Fruit fly (Drosophila melanogaster) whole organism, prepupa: Measurements from ENCODE around the gene CG43376.

Experiments
- Blimp-1 ChIP-seq: fragments of 200-800 bp; sonication (Bioruptor generic); optimal IDR thresholded peaks from 3 replicates; lab custom pipeline; 2017; ENCODE audit warnings: missing biosample characterization, missing genetic modification characterization, mild to moderate bottlenecking, moderate library complexity, missing genetic modification reagents
- CG10631 ChIP-seq: fragments of 200-800 bp; sonication (Bioruptor generic); optimal IDR thresholded peaks from 2 replicates; lab custom pipeline; 2016; ENCODE audit warnings: missing biosample characterization, missing genetic modification characterization
- CG11294 ChIP-seq: fragments of 200-800 bp; sonication (Bioruptor generic); IDR thresholded peaks from 2 replicates; pipeline ENCODE4 v1.3.6; 2022; ENCODE audit warnings: missing biosample characterization, missing genetic modification characterization
- CG11902 ChIP-seq: fragments of 200-800 bp; sonication (Bioruptor generic); optimal IDR thresholded peaks from 3 replicates; lab custom pipeline; 2016; ENCODE audit warnings: missing biosample characterization, missing genetic modification characterization
- CG15336 ChIP-seq: fragments of 200-800 bp; sonication (Bioruptor generic); IDR thresholded peaks from 2 replicates; pipeline ENCODE4 v1.3.6; 2022; ENCODE audit warnings: missing biosample characterization, missing genetic modification characterization
- CG1621 ChIP-seq: fragments of 200-800 bp; sonication (Bioruptor generic); optimal IDR thresholded peaks from 3 replicates; lab custom pipeline; 2018; ENCODE audit warnings: missing biosample characterization, mild to moderate bottlenecking, missing genetic modification characterization
- CG16779 ChIP-seq: fragments of 200-800 bp; sonication (Bioruptor generic); optimal IDR thresholded peaks from 3 replicates; lab custom pipeline; 2017; ENCODE audit warnings: missing biosample characterization, mild to moderate bottlenecking, missing genetic modification characterization
- CG3032 ChIP-seq: fragments of 200-800 bp; optimal IDR thresholded peaks from 2 replicates; lab custom pipeline; 2019; ENCODE audit warnings: missing biosample characterization, mild to moderate bottlenecking, missing genetic modification characterization, moderate library complexity
- CG31627 ChIP-seq: fragments of 200-800 bp; sonication (Bioruptor generic); optimal IDR thresholded peaks from 3 replicates; lab custom pipeline; 2016; ENCODE audit warnings: missing biosample characterization, missing genetic modification characterization
- CG32006 ChIP-seq: fragments of 200-800 bp; sonication (Bioruptor generic); optimal IDR thresholded peaks from 3 replicates; lab custom pipeline; 2017; ENCODE audit warnings: missing biosample characterization, mild to moderate bottlenecking, missing genetic modification characterization
- CG34406 ChIP-seq: fragments of 200-800 bp; sonication (Bioruptor generic); optimal IDR thresholded peaks from 3 replicates; lab custom pipeline; 2016; ENCODE audit warnings: missing biosample characterization, missing genetic modification characterization
- CG3919 ChIP-seq: fragments of 200-800 bp; sonication (Bioruptor generic); optimal IDR thresholded peaks from 3 replicates; lab custom pipeline; 2016; ENCODE audit warnings: missing biosample characterization, missing genetic modification characterization
- CG6276 ChIP-seq: fragments of 200-800 bp; sonication (Bioruptor generic); optimal IDR thresholded peaks from 2 replicates; lab custom pipeline; 2017; ENCODE audit warnings: missing biosample characterization, mild to moderate bottlenecking, missing genetic modification characterization
- CG6792 ChIP-seq: fragments of 200-800 bp; sonication (Bioruptor generic); optimal IDR thresholded peaks from 3 replicates; lab custom pipeline; 2016; ENCODE audit warnings: missing biosample characterization, missing genetic modification characterization
- CG6854 ChIP-seq: fragments of 200-800 bp; sonication (Bioruptor generic); optimal IDR thresholded peaks from 2 replicates; lab custom pipeline; 2017; ENCODE audit warnings: missing biosample characterization, mild to moderate bottlenecking, missing genetic modification characterization
- CG7368 ChIP-seq: fragments of 200-800 bp; sonication (Bioruptor generic); optimal IDR thresholded peaks from 3 replicates; lab custom pipeline; 2016; ENCODE audit warnings: missing biosample characterization, missing genetic modification characterization
- CG8119 ChIP-seq: fragments of 200-800 bp; sonication (Bioruptor generic); IDR thresholded peaks from 3 replicates; pipeline ENCODE4 v1.3.6; 2022; ENCODE audit warnings: missing biosample characterization, missing genetic modification characterization
- CG8319 ChIP-seq: fragments of 200-800 bp; sonication (Bioruptor generic); optimal IDR thresholded peaks from 3 replicates; lab custom pipeline; 2016; ENCODE audit warnings: missing biosample characterization, missing genetic modification characterization
- CG8632 ChIP-seq: fragments of 200-800 bp; sonication (Bioruptor generic); optimal IDR thresholded peaks from 3 replicates; lab custom pipeline; 2016; ENCODE audit warnings: missing biosample characterization, missing genetic modification characterization
- CG9139 ChIP-seq: fragments of 200-800 bp; sonication (Bioruptor generic); optimal IDR thresholded peaks from 3 replicates; lab custom pipeline; 2017; ENCODE audit warnings: missing biosample characterization, mild to moderate bottlenecking, missing genetic modification characterization
- Eip75B ChIP-seq: fragments of 200-800 bp; sonication (Bioruptor generic); optimal IDR thresholded peaks from 3 replicates; lab custom pipeline; 2016; ENCODE audit warnings: missing biosample characterization, missing genetic modification characterization
- Eip78C ChIP-seq: fragments of 200-800 bp; sonication (Bioruptor generic); peaks from one replicate; lab custom pipeline; 2016; ENCODE audit warnings: missing biosample characterization, missing genetic modification characterization
- Eip93F ChIP-seq: fragments of 200-800 bp; sonication (Bioruptor generic); optimal IDR thresholded peaks from 2 replicates; lab custom pipeline; 2016; ENCODE audit warnings: missing biosample characterization, mild to moderate bottlenecking, missing genetic modification characterization
- Ets21C ChIP-seq: fragments of 200-800 bp; sonication (Bioruptor generic); optimal IDR thresholded peaks from 3 replicates; lab custom pipeline; 2016; ENCODE audit warnings: missing biosample characterization, missing genetic modification characterization
- Ets96B ChIP-seq: fragments of 200-800 bp; optimal IDR thresholded peaks from 2 replicates; lab custom pipeline; 2019; ENCODE audit warnings: missing biosample characterization, mild to moderate bottlenecking, missing genetic modification characterization, moderate library complexity
- Gug ChIP-seq: fragments of 200-800 bp; sonication (Bioruptor generic); IDR thresholded peaks from 2 replicates; pipeline ENCODE4 v1.3.6; 2022; ENCODE audit warnings: missing biosample characterization, missing genetic modification characterization
- Hr38 ChIP-seq: sonication (Bioruptor generic); optimal IDR thresholded peaks from 2 replicates; lab custom pipeline; 2016; ENCODE audit warnings: missing biosample characterization, missing genetic modification characterization
- Lpt ChIP-seq: fragments of 200-800 bp; sonication (Bioruptor generic); optimal IDR thresholded peaks from 3 replicates; lab custom pipeline; 2016; ENCODE audit warnings: missing biosample characterization, missing genetic modification characterization
- Met ChIP-seq: fragments of 200-800 bp; sonication (Bioruptor generic); optimal IDR thresholded peaks from 3 replicates; lab custom pipeline; 2016; ENCODE audit warnings: missing biosample characterization, missing genetic modification characterization
- Smox ChIP-seq: fragments of 200-800 bp; sonication (Bioruptor generic); optimal IDR thresholded peaks from 3 replicates; lab custom pipeline; 2016; ENCODE audit warnings: missing biosample characterization, missing genetic modification characterization
- Sox102F ChIP-seq: fragments of 200-800 bp; sonication (Bioruptor generic); optimal IDR thresholded peaks from 2 replicates; lab custom pipeline; 2016; ENCODE audit warnings: missing biosample characterization, mild to moderate bottlenecking, missing genetic modification characterization
- Sox15 ChIP-seq: fragments of 200-800 bp; sonication (Bioruptor generic); optimal IDR thresholded peaks from 3 replicates; lab custom pipeline; 2016; ENCODE audit warnings: missing biosample characterization, missing genetic modification characterization
- achi ChIP-seq: fragments of 200-800 bp; sonication (Bioruptor generic); optimal IDR thresholded peaks from 3 replicates; lab custom pipeline; 2016; ENCODE audit warnings: missing biosample characterization, missing genetic modification characterization
- acj6 ChIP-seq: fragments of 200-800 bp; sonication (Bioruptor generic); optimal IDR thresholded peaks from 3 replicates; lab custom pipeline; 2016; ENCODE audit warnings: missing biosample characterization, missing genetic modification characterization
- dac ChIP-seq: fragments of 200-800 bp; sonication (Bioruptor generic); optimal IDR thresholded peaks from 2 replicates; lab custom pipeline; 2017; ENCODE audit warnings: missing biosample characterization, mild to moderate bottlenecking, missing genetic modification characterization
- dsx ChIP-seq: fragments of 200-800 bp; optimal IDR thresholded peaks from 3 replicates; lab custom pipeline; 2019; ENCODE audit warnings: missing biosample characterization, mild to moderate bottlenecking, missing genetic modification characterization, moderate library complexity; ENCODE audit not compliant: poor library complexity, severe bottlenecking
- eg ChIP-seq: fragments of 200-800 bp; sonication (Bioruptor generic); IDR thresholded peaks from 3 replicates; pipeline ENCODE4 v1.3.6; 2022; ENCODE audit warnings: missing biosample characterization, missing genetic modification characterization
- esn ChIP-seq: fragments of 200-800 bp; sonication (Bioruptor generic); optimal IDR thresholded peaks from 2 replicates; lab custom pipeline; 2016; ENCODE audit warnings: missing biosample characterization, mild to moderate bottlenecking, missing genetic modification characterization, moderate library complexity
- fd59A ChIP-seq: fragments of 200-800 bp; sonication (Bioruptor generic); optimal IDR thresholded peaks from 2 replicates; lab custom pipeline; 2017; ENCODE audit warnings: missing biosample characterization, mild to moderate bottlenecking, missing genetic modification characterization, missing genetic modification reagents
- lz ChIP-seq: fragments of 200-800 bp; sonication (Bioruptor generic); optimal IDR thresholded peaks from 3 replicates; lab custom pipeline; 2016; ENCODE audit warnings: missing biosample characterization, missing genetic modification characterization
- pdm3 ChIP-seq: fragments of 200-800 bp; sonication (Bioruptor generic); optimal IDR thresholded peaks from 3 replicates; lab custom pipeline; 2016; ENCODE audit warnings: missing biosample characterization, missing genetic modification characterization
- salr ChIP-seq, 2 experiments: fragments of 200-800 bp; sonication (Bioruptor generic); optimal IDR thresholded peaks; 3 replicates each; lab custom pipeline; 2016 to 2018; ENCODE audit warnings: missing biosample characterization in 2 of 2, missing genetic modification characterization in 2 of 2, mild to moderate bottlenecking in 1 of 2
- svp ChIP-seq: fragments of 200-800 bp; sonication (Bioruptor generic); peaks from one replicate; lab custom pipeline; 2016; ENCODE audit warnings: missing biosample characterization, missing genetic modification characterization
- topi ChIP-seq: fragments of 200-800 bp; sonication (Bioruptor generic); optimal IDR thresholded peaks from 3 replicates; lab custom pipeline; 2016; ENCODE audit warnings: missing biosample characterization, missing genetic modification characterization
- vri ChIP-seq: fragments of 200-800 bp; sonication (Bioruptor generic); optimal IDR thresholded peaks from 3 replicates; lab custom pipeline; 2016; ENCODE audit warnings: missing biosample characterization, mild to moderate bottlenecking, missing genetic modification characterization

Gene CG43376

DNA sequence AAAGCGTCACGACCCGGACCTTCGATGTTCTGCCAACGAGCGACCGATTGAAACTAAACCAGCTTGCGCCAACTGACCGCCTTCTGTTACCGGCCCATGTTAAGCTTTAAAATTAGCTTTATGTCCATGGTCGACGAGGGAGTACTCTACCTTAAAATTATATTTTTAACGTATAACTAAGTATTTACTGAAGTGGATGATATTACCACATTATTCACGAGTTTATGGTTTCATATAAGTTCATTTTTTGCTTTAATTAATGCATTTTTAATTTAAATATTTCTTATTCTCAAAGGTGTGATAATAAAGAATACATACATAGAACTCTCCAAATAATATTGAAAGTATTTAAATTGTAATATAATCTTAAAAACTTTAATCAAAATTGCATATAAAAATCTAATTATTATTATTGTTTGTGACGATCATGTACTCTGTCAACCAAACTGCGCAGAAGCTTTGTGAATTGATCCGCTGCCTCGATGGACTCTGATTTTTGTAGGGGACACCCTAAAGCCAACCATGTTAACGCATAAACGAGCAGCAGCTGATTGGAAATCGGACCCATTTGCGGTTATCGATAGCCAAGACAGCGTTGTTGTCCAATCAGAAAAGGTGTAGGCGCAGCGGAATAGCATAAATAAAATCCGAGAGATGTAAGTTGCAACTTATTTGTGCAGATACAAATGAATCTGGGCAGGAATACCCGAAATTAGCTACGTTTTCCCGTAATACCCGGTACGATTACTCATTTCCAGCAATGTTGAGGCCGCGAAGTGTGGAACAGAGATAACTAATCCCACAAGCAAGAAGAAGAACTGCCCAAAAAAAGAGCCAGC is 6.5 kb downstream of the CG43376 start, which contains the start of the genes CG9008 and p38b (continued):
- TF ChIP-seq CG15336 = peak; percentile 61
- peak; percentile 77 for TF ChIP-seq CG6792 (GFP tag; lab: Kevin White, UChicago)
- peak; percentile 67 for TF ChIP-seq CG8319 (GFP tag; lab: Kevin White, UChicago)
- TF ChIP-seq Ets96B = peak; percentile 88
- peak; percentile 58 for TF ChIP-seq CG9139
- TF ChIP-seq CG6276 (GFP tag; lab: Kevin White, UChicago) = peak; percentile 84
- TF ChIP-seq Hr38 (GFP tag; lab: Kevin White, UChicago) = no peak
- peak; percentile 19 to 86 for TF ChIP-seq salr (GFP tag; optimal IDR thresholded peaks at IDR 0.05; lab: Kevin White, UChicago)
- TF ChIP-seq Lpt = peak; percentile 61
- TF ChIP-seq CG11902 = peak; percentile 67
- TF ChIP-seq Blimp-1 (GFP tag; lab: Kevin White, UChicago) = peak; percentile 65
- peak; percentile 68 for TF ChIP-seq topi (GFP tag; lab: Kevin White, UChicago)
- peak; percentile 74 for TF ChIP-seq fd59A (GFP tag; lab: Kevin White, UChicago)
- TF ChIP-seq Eip75B = peak; percentile 68
- peak; percentile 79 for TF ChIP-seq achi (GFP tag; lab: Kevin White, UChicago)
- TF ChIP-seq vri (GFP tag; lab: Kevin White, UChicago) = peak; percentile 58
- TF ChIP-seq CG8119 = peak; percentile 65; the same call in 1 of the 3 replicates
- peak; percentile 71 for TF ChIP-seq CG3919 (GFP tag; lab: Kevin White, UChicago)
- peak; percentile 39 for TF ChIP-seq CG1621 (tag; lab: Kevin White, UChicago)
- TF ChIP-seq CG10631 (GFP tag; lab: Kevin White, UChicago) = peak; percentile 83
- peak; percentile 36 for TF ChIP-seq Ets21C (GFP tag; lab: Kevin White, UChicago)
- peak; percentile 86 for TF ChIP-seq svp (GFP tag; lab: Kevin White, UChicago)
- TF ChIP-seq lz (GFP tag; lab: Kevin White, UChicago) = peak; percentile 74
- peak; percentile 69; the same call in 2 of the 3 replicates for TF ChIP-seq eg (GFP tag; lab: Robert Waterston, UW)
- TF ChIP-seq Gug (GFP tag; lab: Robert Waterston, UW) = peak; percentile 57

DNA sequence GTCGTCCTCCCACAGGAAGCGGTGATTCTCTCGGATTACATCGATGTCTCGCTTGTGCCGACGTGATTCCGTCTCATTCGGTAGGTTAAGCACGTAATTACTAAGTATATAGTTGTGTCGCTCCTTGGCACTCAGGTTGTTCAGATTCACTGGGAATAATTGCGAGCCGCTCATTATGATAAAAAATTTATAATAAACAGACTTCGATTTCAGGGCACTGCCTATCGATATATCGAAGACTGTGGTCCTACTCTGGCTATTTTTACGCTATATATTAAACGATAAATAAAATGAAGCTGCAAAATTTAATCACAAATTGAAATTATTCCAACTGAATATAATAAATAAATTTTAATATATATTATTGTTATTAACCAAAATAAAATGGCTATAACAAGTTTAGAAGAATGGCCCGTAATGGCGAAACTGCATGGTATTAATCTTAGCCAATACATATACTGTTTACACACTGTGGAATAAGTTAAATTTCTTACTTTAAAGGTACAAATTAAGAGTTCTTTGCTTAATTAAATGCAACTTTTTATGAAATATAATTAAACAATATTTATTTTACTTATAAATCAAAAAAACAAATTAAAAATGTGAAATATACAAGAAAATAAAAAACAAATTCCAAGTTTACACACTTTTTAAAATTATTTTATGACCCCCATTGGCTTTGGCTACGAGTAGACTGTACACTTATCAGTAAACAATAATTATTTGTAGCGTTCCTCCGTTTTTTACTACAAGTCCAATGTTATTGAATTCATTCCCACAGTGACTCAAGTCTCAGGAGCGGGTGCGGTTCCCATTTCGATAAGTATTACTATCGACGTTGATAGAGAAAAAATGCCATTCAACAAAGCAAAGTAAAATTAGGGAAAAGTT is 9.7 kb downstream of the CG43376 start, which contains the start of gene Eato:
Gene Eato, plus strand, starts transcription at position 821 of the 891 bp plus-strand sequence.
- no peak for TF ChIP-seq dac (GFP tag; lab: Kevin White, UChicago)
- TF ChIP-seq acj6 = no peak
- no peak for TF ChIP-seq CG7368
- TF ChIP-seq Eip93F (GFP tag; lab: Kevin White, UChicago) = no peak
- TF ChIP-seq Met = no peak
- no peak for TF ChIP-seq dsx (GFP tag; lab: Kevin White, UChicago)
- TF ChIP-seq CG3032 (tag; lab: Kevin White, UChicago) = peak; percentile 35
- no peak for TF ChIP-seq vri (GFP tag; lab: Kevin White, UChicago)
- no peak for TF ChIP-seq Smox (GFP tag; lab: Kevin White, UChicago)
- no peak for TF ChIP-seq CG11294 (GFP tag; lab: Robert Waterston, UW)
- TF ChIP-seq Eip78C (GFP tag; lab: Kevin White, UChicago) = peak; percentile 81
- no peak for TF ChIP-seq Hr38 (GFP tag; lab: Kevin White, UChicago)
- TF ChIP-seq CG16779 (tag; lab: Kevin White, UChicago) = no peak
- peak; percentile 17 for TF ChIP-seq CG8319 (GFP tag; lab: Kevin White, UChicago)
- TF ChIP-seq CG8632 (GFP tag; lab: Kevin White, UChicago) = no peak
- TF ChIP-seq CG32006 (GFP tag; lab: Kevin White, UChicago) = no peak
- peak; percentile 33 for TF ChIP-seq CG31627 (GFP tag; lab: Kevin White, UChicago)
- peak; percentile 39 for TF ChIP-seq CG10631 (GFP tag; lab: Kevin White, UChicago)
- no peak for TF ChIP-seq CG6792 (GFP tag; lab: Kevin White, UChicago)
- no peak for TF ChIP-seq Sox15 (GFP tag; lab: Kevin White, UChicago)
- TF ChIP-seq CG34406 (GFP tag; lab: Kevin White, UChicago) = peak; percentile 15
- no peak for TF ChIP-seq lz (GFP tag; lab: Kevin White, UChicago)
- peak; percentile 33; the same call in 1 of the 2 replicates for TF ChIP-seq Gug (GFP tag; lab: Robert Waterston, UW)
- no peak for TF ChIP-seq CG6854 (GFP tag; lab: Kevin White, UChicago)
- peak; percentile 5 for TF ChIP-seq Ets96B
- TF ChIP-seq CG9139 = no peak
- no peak for TF ChIP-seq Blimp-1 (GFP tag; lab: Kevin White, UChicago)
- TF ChIP-seq Eip75B = no peak
- TF ChIP-seq Sox102F (GFP tag; lab: Kevin White, UChicago) = no peak
- no peak for TF ChIP-seq salr (GFP tag; optimal IDR thresholded peaks at IDR 0.05; lab: Kevin White, UChicago)
- TF ChIP-seq svp (GFP tag; lab: Kevin White, UChicago) = no peak
- TF ChIP-seq pdm3 (GFP tag; lab: Kevin White, UChicago) = no peak
- peak; percentile 43 for TF ChIP-seq esn (GFP tag; lab: Kevin White, UChicago)
